Worm (Caenorhabditis elegans) whole organism, L4 larva: ENCODE results near the gene srh-180.

ENCODE experiments used
- F26F4.8 ChIP-seq: fragments of 200-800 bp; sonication (Bioruptor generic); conservative IDR thresholded peaks from 2 replicates; pipeline ENCODE4 v1.3.6; 2022; ENCODE audit warnings: missing genetic modification characterization, missing compliant biosample characterization
- F37D6.2 ChIP-seq: sonication (generic microtip); optimal IDR thresholded peaks from 2 replicates; lab custom pipeline; 2016; ENCODE audit warnings: mild to moderate bottlenecking, missing genetic modification characterization, missing compliant biosample characterization
- F44E2.7 ChIP-seq: fragments of 200-800 bp; sonication (Bioruptor generic); IDR thresholded peaks from 2 replicates; pipeline ENCODE4 v2.1.2; 2022; ENCODE audit warnings: missing genetic modification characterization, missing compliant biosample characterization
- F49E8.2 ChIP-seq: sonication (generic microtip); optimal IDR thresholded peaks from 2 replicates; lab custom pipeline; 2016; ENCODE audit warnings: missing compliant biosample characterization, mild to moderate bottlenecking, missing genetic modification characterization, borderline replicate concordance
- T20F7.1 ChIP-seq: fragments of 200-800 bp; sonication (Bioruptor generic); optimal IDR thresholded peaks from 2 replicates; lab custom pipeline; 2018; ENCODE audit warnings: mild to moderate bottlenecking, missing genetic modification characterization, missing compliant biosample characterization
- T26A8.4 ChIP-seq: fragments of 200-800 bp; sonication (Bioruptor generic); IDR thresholded peaks from 2 replicates; pipeline ENCODE4 v1.3.6; 2022; ENCODE audit warnings: missing genetic modification characterization, missing compliant biosample characterization
- Y75B8A.6 ChIP-seq: fragments of 200-800 bp; sonication (Bioruptor generic); IDR thresholded peaks from 2 replicates; pipeline ENCODE4 v1.3.6; 2022; ENCODE audit warnings: missing genetic modification reagents, missing genetic modification characterization, missing compliant biosample characterization
- ZK546.5 ChIP-seq, 2 experiments: sonication (generic microtip); optimal IDR thresholded peaks; 2 replicates each; lab custom pipeline; 2017; ENCODE audit warnings: missing biosample characterization in 2 of 2, missing genetic modification characterization in 2 of 2
- aly-2 ChIP-seq: sonication (generic microtip); optimal IDR thresholded peaks from 2 replicates; lab custom pipeline; 2018; ENCODE audit warnings: missing biosample characterization, missing genetic modification characterization
- ama-1 ChIP-seq: fragments of 150-350 bp; optimal IDR thresholded peaks from 2 replicates; lab custom pipeline; 2014; ENCODE audit warnings: inconsistent platforms, mixed read lengths
- attf-4 ChIP-seq: sonication (generic microtip); optimal IDR thresholded peaks from 3 replicates; lab custom pipeline; 2017; ENCODE audit warnings: missing biosample characterization, missing genetic modification characterization
- ceh-82 ChIP-seq: sonication (generic microtip); optimal IDR thresholded peaks from 2 replicates; lab custom pipeline; 2017; ENCODE audit warnings: missing biosample characterization, missing genetic modification characterization
- ces-1 ChIP-seq: fragments of 150-350 bp; sonication (generic microtip); optimal IDR thresholded peaks from 4 replicates; lab custom pipeline; 2014; ENCODE audit warnings: missing biosample characterization, missing genetic modification reagents, missing genetic modification characterization
- daf-16 ChIP-seq, 3 experiments: sonication (generic microtip); optimal IDR thresholded peaks; 2 replicates each; lab custom pipeline; 2016 to 2017; ENCODE audit warnings: missing genetic modification characterization in 3 of 3, missing genetic modification reagents in 3 of 3, mild to moderate bottlenecking in 2 of 3, missing compliant biosample characterization in 2 of 3, missing biosample characterization in 1 of 3, moderate library complexity in 1 of 3
- daf-19 ChIP-seq: fragments of 200-800 bp; sonication (Bioruptor generic); conservative IDR thresholded peaks from 2 replicates; pipeline ENCODE4 v1.3.6; 2022; ENCODE audit warnings: missing genetic modification characterization, missing compliant biosample characterization
- daf-8 ChIP-seq: fragments of 200-800 bp; sonication (Bioruptor generic); IDR thresholded peaks from 2 replicates; pipeline ENCODE4 v1.3.6; 2022; ENCODE audit warnings: missing genetic modification characterization, missing compliant biosample characterization
- dmd-8 ChIP-seq: fragments of 200-800 bp; sonication (Bioruptor generic); IDR thresholded peaks from 2 replicates; pipeline ENCODE4 v1.3.6; 2022; ENCODE audit warnings: missing genetic modification characterization, missing compliant biosample characterization
- dmd-9 ChIP-seq: fragments of 200-800 bp; sonication (Bioruptor generic); IDR thresholded peaks from 2 replicates; pipeline ENCODE4 v1.3.6; 2022; ENCODE audit warnings: missing genetic modification reagents, missing genetic modification characterization, missing compliant biosample characterization
- dve-1 ChIP-seq: sonication (generic microtip); optimal IDR thresholded peaks from 2 replicates; lab custom pipeline; 2017; ENCODE audit warnings: antibody characterized with exemption, mild to moderate bottlenecking, missing genetic modification characterization, missing compliant biosample characterization; ENCODE audit not compliant: insufficient read depth
- hmg-1.1 ChIP-seq: fragments of 200-800 bp; sonication (Bioruptor generic); IDR thresholded peaks from 2 replicates; pipeline ENCODE4 v1.3.6; 2022; ENCODE audit warnings: missing genetic modification reagents, missing genetic modification characterization, missing compliant biosample characterization
- lim-7 ChIP-seq: fragments of 200-800 bp; sonication (Bioruptor generic); IDR thresholded peaks from 2 replicates; pipeline ENCODE4 v1.3.6; 2022; ENCODE audit warnings: missing genetic modification characterization, missing compliant biosample characterization
- lin-1 ChIP-seq: fragments of 200-800 bp; sonication (Bioruptor generic); IDR thresholded peaks from 2 replicates; pipeline ENCODE4 v1.3.6; 2022; ENCODE audit warnings: missing genetic modification reagents, missing genetic modification characterization, missing compliant biosample characterization
- lin-39 ChIP-seq: fragments of 150-350 bp; optimal IDR thresholded peaks from 2 replicates; lab custom pipeline; 2014; ENCODE audit warnings: missing biosample characterization, missing genetic modification reagents, missing genetic modification characterization
- lir-3 ChIP-seq: sonication (generic microtip); optimal IDR thresholded peaks from 2 replicates; lab custom pipeline; 2016; ENCODE audit warnings: mild to moderate bottlenecking, missing genetic modification characterization, missing compliant biosample characterization
- lsy-2 ChIP-seq, 2 experiments: fragments of 150-350 bp in 1 of 2; sonication (generic microtip) in 1 of 2; optimal IDR thresholded peaks; 2 replicates each; lab custom pipeline; 2014 to 2017; ENCODE audit warnings: missing biosample characterization in 2 of 2, missing genetic modification characterization in 2 of 2
- mdt-29 ChIP-seq: fragments of 200-800 bp; sonication (Bioruptor generic); IDR thresholded peaks from 2 replicates; pipeline ENCODE4 v1.3.6; 2022; ENCODE audit warnings: missing genetic modification reagents, missing genetic modification characterization, missing compliant biosample characterization
- mep-1 ChIP-seq: fragments of 150-350 bp; sonication (generic microtip); optimal IDR thresholded peaks from 3 replicates; lab custom pipeline; 2014; ENCODE audit warnings: missing biosample characterization, missing genetic modification characterization
- mes-2 ChIP-seq: sonication (generic microtip); optimal IDR thresholded peaks from 2 replicates; lab custom pipeline; 2016; ENCODE audit warnings: missing genotype, mild to moderate bottlenecking, missing genetic modification characterization, missing compliant biosample characterization; ENCODE audit not compliant: poor library complexity, severe bottlenecking
- mxl-2 ChIP-seq: fragments of 200-800 bp; sonication (Bioruptor generic); conservative IDR thresholded peaks from 2 replicates; pipeline ENCODE4 v1.3.6; 2022; ENCODE audit warnings: missing genetic modification reagents, missing genetic modification characterization, missing compliant biosample characterization
- nhr-102 ChIP-seq: sonication (generic microtip); optimal IDR thresholded peaks from 2 replicates; lab custom pipeline; 2016; ENCODE audit warnings: mild to moderate bottlenecking, missing genetic modification characterization, moderate library complexity, missing compliant biosample characterization
- nhr-11 ChIP-seq: fragments of 150-350 bp; optimal IDR thresholded peaks from 2 replicates; lab custom pipeline; 2014; ENCODE audit warnings: missing biosample characterization, missing genetic modification characterization
- nhr-25 ChIP-seq: sonication (generic microtip); optimal IDR thresholded peaks from 2 replicates; lab custom pipeline; 2017; ENCODE audit warnings: missing genetic modification characterization, mild to moderate bottlenecking, missing compliant biosample characterization, antibody characterized with exemption, moderate library complexity, borderline replicate concordance; ENCODE audit not compliant: insufficient read depth
- nhr-28 ChIP-seq: fragments of 150-350 bp; optimal IDR thresholded peaks from 2 replicates; lab custom pipeline; 2014; ENCODE audit warnings: missing biosample characterization, missing genetic modification characterization
- nhr-42 ChIP-seq: fragments of 200-800 bp; sonication (Bioruptor generic); IDR thresholded peaks from 2 replicates; pipeline ENCODE4 v1.3.6; 2022; ENCODE audit warnings: missing genetic modification characterization, missing compliant biosample characterization
- nhr-48 ChIP-seq: sonication (generic microtip); optimal IDR thresholded peaks from 2 replicates; lab custom pipeline; 2016; ENCODE audit warnings: mild to moderate bottlenecking, missing genetic modification characterization, missing compliant biosample characterization
- nhr-6 ChIP-seq: fragments of 150-350 bp; optimal IDR thresholded peaks from 2 replicates; lab custom pipeline; 2014; ENCODE audit warnings: missing biosample characterization, missing genetic modification characterization
- nhr-77 ChIP-seq: fragments of 150-350 bp; optimal IDR thresholded peaks from 2 replicates; lab custom pipeline; 2014; ENCODE audit warnings: missing biosample characterization, missing genetic modification characterization
- saeg-2 ChIP-seq: fragments of 200-800 bp; sonication (Bioruptor generic); IDR thresholded peaks from 2 replicates; pipeline ENCODE4 v1.3.6; 2022; ENCODE audit warnings: missing genetic modification reagents, missing genetic modification characterization, missing compliant biosample characterization
- sdz-12 ChIP-seq: fragments of 200-800 bp; sonication (Bioruptor generic); optimal IDR thresholded peaks from 2 replicates; lab custom pipeline; 2018; ENCODE audit warnings: mild to moderate bottlenecking, missing genetic modification characterization, missing compliant biosample characterization
- skn-1 ChIP-seq: fragments of 150-350 bp; optimal IDR thresholded peaks from 2 replicates; lab custom pipeline; 2014; ENCODE audit warnings: missing biosample characterization, missing genetic modification characterization
- spr-1 ChIP-seq: sonication (generic microtip); optimal IDR thresholded peaks from 2 replicates; lab custom pipeline; 2016; ENCODE audit warnings: mild to moderate bottlenecking, missing genetic modification characterization, missing compliant biosample characterization
- unc-62 ChIP-seq, 3 experiments: fragments of 150-350 bp in 1 of 3; sonication (generic microtip); optimal IDR thresholded peaks in 2 of 3; peaks in 1 of 3; 1 replicate in 1 of 3; 2 replicates in 2 of 3; lab custom pipeline; 2014 to 2017; ENCODE audit warnings: missing biosample characterization in 3 of 3, missing genetic modification characterization in 3 of 3, missing genetic modification reagents in 3 of 3, missing genotype in 1 of 3
- ztf-11 ChIP-seq: fragments of 150-350 bp; optimal IDR thresholded peaks from 2 replicates; lab custom pipeline; 2014; ENCODE audit warnings: missing biosample characterization, missing genetic modification characterization

The srh-180 gene

DNA sequence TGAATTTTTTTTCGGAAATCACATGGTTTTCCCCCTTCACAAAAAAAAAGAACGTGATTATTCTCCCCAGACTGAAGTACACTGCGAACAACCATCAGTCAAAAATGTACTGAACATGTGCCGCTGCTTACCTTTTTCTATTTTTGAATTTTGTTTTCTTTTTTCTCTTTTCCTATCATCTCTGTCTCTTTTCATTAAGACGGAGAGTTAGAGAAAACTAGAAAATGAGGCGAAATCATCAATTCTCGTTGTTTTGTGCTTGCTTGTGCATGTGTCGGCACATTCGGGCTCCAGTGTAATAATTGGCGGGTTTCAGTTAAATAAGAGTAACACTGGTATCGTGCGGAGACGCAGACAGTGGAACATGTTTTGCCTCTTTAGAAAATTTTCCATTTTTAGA, 34.9 kb downstream of the srh-180 start (continued):
- TF ChIP-seq dve-1 (tag; lab: Kevin White, UChicago) = peak; percentile 59
- 0 out of 2 replicates have a peak, but pooled peaks have one; percentile 11 for TF ChIP-seq hmg-1.1 (GFP tag; lab: Robert Waterston, UW)
- no peak for TF ChIP-seq saeg-2 (GFP tag; lab: Robert Waterston, UW)
- peak; percentile 16 for TF ChIP-seq mes-2 (tag; lab: Kevin White, UChicago)
- peak; percentile 50 for TF ChIP-seq nhr-77 (tag; lab: Kevin White, UChicago)
- TF ChIP-seq F26F4.8 (GFP tag; lab: Robert Waterston, UW) = no peak
- no peak for TF ChIP-seq attf-4 (tag; lab: Kevin White, UChicago)
- no peak for TF ChIP-seq T20F7.1 (GFP tag; lab: Kevin White, UChicago)
- TF ChIP-seq nhr-42 = no peak
- TF ChIP-seq lir-3 (tag; lab: Kevin White, UChicago) = no peak
- peak; percentile 43 for TF ChIP-seq mep-1 (tag; lab: Kevin White, UChicago)
- no peak for TF ChIP-seq spr-1 (tag; lab: Kevin White, UChicago)
- no peak for TF ChIP-seq ces-1
- peak in 1 of 2 experiments; percentile 42 for TF ChIP-seq unc-62 (GFP tag; optimal IDR thresholded peaks at IDR 0.05 in 1 of 2; lab: Kevin White, UChicago)
- no peak for TF ChIP-seq unc-62 (tag; optimal IDR thresholded peaks at IDR 0.05; lab: Kevin White, UChicago)
- TF ChIP-seq nhr-48 (tag; lab: Kevin White, UChicago) = peak; percentile 42
- TF ChIP-seq T26A8.4 = no peak
- no peak for TF ChIP-seq mdt-29
- TF ChIP-seq mxl-2 (GFP tag; lab: Robert Waterston, UW) = no peak
- TF ChIP-seq nhr-28 (tag; lab: Kevin White, UChicago) = peak; percentile 91
- TF ChIP-seq F44E2.7 = no peak
- TF ChIP-seq ama-1 (lab: Kevin White, UChicago) = no peak
- no peak for TF ChIP-seq skn-1
- no peak for TF ChIP-seq Y75B8A.6 (GFP tag; lab: Robert Waterston, UW)
- TF ChIP-seq nhr-25 (tag; lab: Kevin White, UChicago) = no peak
- no peak for TF ChIP-seq ceh-82
- no peak for TF ChIP-seq nhr-6
- TF ChIP-seq ztf-11 (tag; lab: Kevin White, UChicago) = no peak
- peak in 1 of 2 experiments; percentile 48 for TF ChIP-seq lsy-2 (tag; optimal IDR thresholded peaks at IDR 0.05; lab: Kevin White, UChicago)
- TF ChIP-seq F49E8.2 (tag; lab: Kevin White, UChicago) = no peak
- TF ChIP-seq daf-19 (GFP tag; lab: Robert Waterston, UW) = no peak
- no peak for TF ChIP-seq ZK546.5 (tag; optimal IDR thresholded peaks at IDR 0.05; lab: Kevin White, UChicago)
- TF ChIP-seq nhr-11 (tag; lab: Kevin White, UChicago) = peak; percentile 75
- no peak for TF ChIP-seq F37D6.2 (tag; lab: Kevin White, UChicago)
- no peak for TF ChIP-seq aly-2 (tag; lab: Kevin White, UChicago)
- no peak for TF ChIP-seq lim-7
- TF ChIP-seq nhr-102 = peak; percentile 16
- no peak for TF ChIP-seq dmd-8
- TF ChIP-seq daf-16 (GFP tag; optimal IDR thresholded peaks at IDR 0.05; lab: Kevin White, UChicago) = peak in 1 of 2 experiments; percentile 90
- peak; percentile 85 for TF ChIP-seq daf-16 (tag; optimal IDR thresholded peaks at IDR 0.05; lab: Kevin White, UChicago)
- no peak for TF ChIP-seq dmd-9 (GFP tag; lab: Robert Waterston, UW)
- TF ChIP-seq daf-8 (GFP tag; lab: Robert Waterston, UW) = no peak
- no peak for TF ChIP-seq lin-39 (tag; lab: Kevin White, UChicago)
- no peak for TF ChIP-seq lin-1 (GFP tag; lab: Robert Waterston, UW)
- TF ChIP-seq sdz-12 (GFP tag; lab: Kevin White, UChicago) = no peak
